Worm (Caenorhabditis elegans) whole organism, early embryonic: Measurements from ENCODE around the gene mogs-1.

Source experiments
- ama-1 ChIP-seq: fragments of 150-350 bp; optimal IDR thresholded peaks from 2 replicates; lab custom pipeline; 2014
- ceh-36 ChIP-seq: sonication (generic microtip); optimal IDR thresholded peaks from 2 replicates; lab custom pipeline; 2016; ENCODE audit warnings: missing genetic modification characterization, inconsistent platforms, missing compliant biosample characterization
- hmbx-1 ChIP-seq: sonication (generic microtip); optimal IDR thresholded peaks from 2 replicates; lab custom pipeline; 2016; ENCODE audit warnings: mild to moderate bottlenecking, missing genetic modification characterization, missing compliant biosample characterization
- hmg-4 ChIP-seq: fragments of 200-800 bp; sonication (Bioruptor generic); optimal IDR thresholded peaks from 2 replicates; lab custom pipeline; 2018; ENCODE audit warnings: mild to moderate bottlenecking, missing genetic modification characterization, missing compliant biosample characterization
- sea-1 ChIP-seq: fragments of 200-800 bp; sonication (Bioruptor generic); conservative IDR thresholded peaks from 2 replicates; pipeline ENCODE4 v1.3.6; 2022; ENCODE audit warnings: missing genetic modification characterization, missing compliant biosample characterization

DNA sequence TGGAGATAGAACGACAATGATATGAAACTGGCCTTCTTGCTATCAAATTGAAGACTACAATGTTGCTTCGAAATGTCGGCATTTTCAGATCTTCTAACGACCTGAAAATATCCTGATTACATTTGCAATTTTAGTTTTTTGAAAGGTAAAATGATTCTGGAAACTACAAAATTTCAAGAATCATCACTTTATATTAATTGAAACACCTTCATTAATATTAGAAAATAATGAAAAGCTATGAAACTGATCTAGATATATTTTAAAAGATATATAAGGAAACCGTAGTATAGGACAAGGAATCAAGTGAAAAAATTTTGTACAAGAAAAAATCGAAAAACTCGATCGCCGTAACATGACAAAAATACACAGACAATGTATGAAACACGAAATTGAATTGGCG lies 9.8 kb downstream of the mogs-1 start, which contains the start of gene ndx-9:
- no peak for TF ChIP-seq ceh-36 (tag; lab: Kevin White, UChicago)
- no peak for TF ChIP-seq ama-1 (lab: Kevin White, UChicago)
- TF ChIP-seq sea-1, result no peak
- no peak for TF ChIP-seq hmbx-1 (tag; lab: Kevin White, UChicago)
- TF ChIP-seq hmg-4 (GFP tag; lab: Kevin White, UChicago), result no peak
